Worm (Caenorhabditis elegans): ENCODE measurements around the gene ptr-14.

The ptr-14 gene

ce11 chrIV:10608275-10608674 lies 7.0 kb upstream of the ptr-14 start, which contains the start of gene R09H10.6:
R09H10.6 (plus strand) TSS chrIV:10608575.
- TF ChIP-seq ztf-4 (tag; optimal IDR thresholded peaks at IDR 0.05) (no peak), efl-1 (optimal IDR thresholded peaks at IDR 0.05) (no peak), efl-1 (GFP tag; optimal IDR thresholded peaks at IDR 0.05 in 1 of 2) (no peak), ztf-11 (tag; optimal IDR thresholded peaks at IDR 0.05) (no peak), nhr-28 (tag; optimal IDR thresholded peaks at IDR 0.05) (no peak), ama-1 (optimal IDR thresholded peaks at IDR 0.05) (no peak), nhr-237 (tag; optimal IDR thresholded peaks at IDR 0.05) (no peak), nhr-84 (tag; optimal IDR thresholded peaks at IDR 0.05) (no peak), grh-1 (GFP tag; IDR thresholded peaks at IDR 0.05) (no peak), nhr-20 (tag; optimal IDR thresholded peaks at IDR 0.05) (no peak)

DNA sequence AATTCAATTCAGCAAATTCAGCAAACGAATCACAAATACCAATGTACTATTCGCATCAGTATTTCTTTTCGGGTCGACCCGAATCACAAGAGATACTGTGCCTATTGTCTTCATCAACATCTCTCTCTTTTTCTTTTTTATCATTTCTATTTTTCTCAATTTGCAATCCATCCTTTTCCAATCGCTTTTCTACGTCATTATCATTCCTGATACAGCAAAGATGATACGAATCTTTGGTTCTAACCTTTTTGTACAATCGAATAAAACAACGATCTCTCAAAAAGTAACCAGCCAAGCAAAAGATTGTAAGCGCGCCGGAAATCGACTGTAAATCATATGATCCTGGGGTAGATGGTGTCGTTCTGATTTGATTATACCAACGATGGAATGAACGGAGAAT lies 5.3 kb upstream of the ptr-14 start:
- TF ChIP-seq ceh-88 (GFP tag; IDR thresholded peaks at IDR 0.05) = no peak
- no peak for TF ChIP-seq sox-4 (tag; optimal IDR thresholded peaks at IDR 0.05)
- TF ChIP-seq grh-1 (GFP tag; IDR thresholded peaks at IDR 0.05) = no peak
- no peak for TF ChIP-seq efl-1 (optimal IDR thresholded peaks at IDR 0.05)
- no peak for TF ChIP-seq efl-1 (GFP tag; optimal IDR thresholded peaks at IDR 0.05 in 1 of 2)
- TF ChIP-seq lin-15B (tag; optimal IDR thresholded peaks at IDR 0.05) = no peak
- TF ChIP-seq elt-3 (tag; optimal IDR thresholded peaks at IDR 0.05) = peak in 5 of 6 experiments; percentile 46 to 79 (median 61)
- TF ChIP-seq nhr-20 (tag; optimal IDR thresholded peaks at IDR 0.05) = peak; percentile 21
- peak; percentile 80 for TF ChIP-seq nhr-85 (tag)
- TF ChIP-seq blmp-1 (tag; optimal IDR thresholded peaks at IDR 0.05) = peak; percentile 55
- TF ChIP-seq efl-3 (GFP tag; optimal IDR thresholded peaks at IDR 0.05) = no peak
- TF ChIP-seq lin-14 (GFP tag; optimal IDR thresholded peaks at IDR 0.05) = peak; percentile 51
- TF ChIP-seq irx-1 (tag; optimal IDR thresholded peaks at IDR 0.05) = no peak

ce11 chrIV:10612281-10612680 lies 2.9 kb upstream of the ptr-14 start:
- TF ChIP-seq nhr-20 (tag; optimal IDR thresholded peaks at IDR 0.05) (peak; percentile 27), lin-14 (GFP tag; optimal IDR thresholded peaks at IDR 0.05) (peak; percentile 36), unc-130 (tag; optimal IDR thresholded peaks at IDR 0.05) (no peak), pag-3 (tag; optimal IDR thresholded peaks at IDR 0.05; ENCODE audit: borderline replicate concordance, insufficient read depth) (no peak), nhr-85 (tag) (peak; percentile 83), nhr-71 (tag; optimal IDR thresholded peaks at IDR 0.05) (peak; percentile 19), nhr-76 (tag; optimal IDR thresholded peaks at IDR 0.05) (no peak), blmp-1 (tag; optimal IDR thresholded peaks at IDR 0.05) (peak; percentile 69), alr-1 (tag; optimal IDR thresholded peaks at IDR 0.05; ENCODE audit: borderline replicate concordance) (no peak), snu-23 (GFP tag; optimal IDR thresholded peaks at IDR 0.05) (peak; percentile 12), elt-3 (tag; optimal IDR thresholded peaks at IDR 0.05) (peak in 1 of 6 experiments; percentile 3)

- peak; percentile 76 for TF ChIP-seq blmp-1 (tag; optimal IDR thresholded peaks at IDR 0.05)
- TF ChIP-seq efl-1 (optimal IDR thresholded peaks at IDR 0.05) = no peak
- TF ChIP-seq efl-1 (GFP tag; optimal IDR thresholded peaks at IDR 0.05 in 1 of 2) = peak in 1 of 2 experiments; percentile 21
- no peak for TF ChIP-seq isw-1 (GFP tag; IDR thresholded peaks at IDR 0.05)
- TF ChIP-seq elt-3 (tag; optimal IDR thresholded peaks at IDR 0.05) = peak in 1 of 6 experiments; percentile 57
These were observed 1.1 kb downstream of the ptr-14 start for ce11 chrIV:10616366-10616765.

DNA sequence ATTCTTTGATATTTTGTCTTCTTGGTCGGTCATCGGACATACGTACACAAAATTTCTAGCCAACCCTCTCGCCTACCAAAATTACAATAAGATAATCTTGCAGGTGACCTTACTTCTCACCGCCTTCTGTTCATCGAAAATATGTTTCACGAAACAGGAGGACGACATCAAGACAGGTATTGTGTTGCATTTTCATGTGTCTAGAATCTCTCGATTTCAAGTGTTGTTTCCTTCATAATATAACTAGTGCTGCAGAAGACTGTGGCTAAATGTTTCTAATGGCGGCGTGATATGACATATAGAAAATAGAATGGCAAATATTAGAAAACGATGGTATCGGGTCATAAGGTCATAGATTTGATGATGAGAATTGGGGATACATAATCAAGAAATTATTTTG lies 1.9 kb downstream of the ptr-14 start:
- TF ChIP-seq F16B12.6 (tag; optimal IDR thresholded peaks at IDR 0.05) (no peak), fkh-10 (GFP tag; optimal IDR thresholded peaks at IDR 0.05) (no peak), mdl-1 (tag; optimal IDR thresholded peaks at IDR 0.05) (no peak), lir-3 (tag; optimal IDR thresholded peaks at IDR 0.05; ENCODE audit: poor library complexity) (no peak), nhr-85 (tag) (peak; percentile 66), sptf-1 (tag; optimal IDR thresholded peaks at IDR 0.05) (no peak), ceh-90 (tag; optimal IDR thresholded peaks at IDR 0.05) (no peak), nhr-20 (tag; optimal IDR thresholded peaks at IDR 0.05) (peak; percentile 50), nhr-47 (tag; optimal IDR thresholded peaks at IDR 0.05) (no peak), lsy-2 (tag; optimal IDR thresholded peaks at IDR 0.05) (no peak), alr-1 (tag; optimal IDR thresholded peaks at IDR 0.05; ENCODE audit: borderline replicate concordance) (no peak), isw-1 (GFP tag; IDR thresholded peaks at IDR 0.05) (no peak), sup-37 (GFP tag; optimal IDR thresholded peaks at IDR 0.05) (no peak), mep-1 (tag; optimal IDR thresholded peaks at IDR 0.05) (no peak), nhr-11 (tag; optimal IDR thresholded peaks at IDR 0.05) (no peak), lin-39 (tag; optimal IDR thresholded peaks at IDR 0.05) (no peak), lin-35 (GFP tag; optimal IDR thresholded peaks at IDR 0.05) (peak in 1 of 2 experiments; percentile 12), nhr-76 (tag; optimal IDR thresholded peaks at IDR 0.05) (no peak), nhr-84 (tag; optimal IDR thresholded peaks at IDR 0.05) (no peak), rnt-1 (tag; optimal IDR thresholded peaks at IDR 0.05) (no peak), lin-14 (GFP tag; optimal IDR thresholded peaks at IDR 0.05) (peak; percentile 65), efl-1 (optimal IDR thresholded peaks at IDR 0.05) (no peak), efl-1 (GFP tag; optimal IDR thresholded peaks at IDR 0.05 in 1 of 2) (peak in 1 of 2 experiments; percentile 18), blmp-1 (tag; optimal IDR thresholded peaks at IDR 0.05) (peak; percentile 44), lin-15B (tag; optimal IDR thresholded peaks at IDR 0.05) (no peak), hlh-17 (GFP tag; optimal IDR thresholded peaks at IDR 0.05; ENCODE audit: borderline replicate concordance) (no peak), hlh-4 (tag; optimal IDR thresholded peaks at IDR 0.05) (no peak)
